Worm (Caenorhabditis elegans): ENCODE data around the gene F08D12.3.

Gene F08D12.3

DNA sequence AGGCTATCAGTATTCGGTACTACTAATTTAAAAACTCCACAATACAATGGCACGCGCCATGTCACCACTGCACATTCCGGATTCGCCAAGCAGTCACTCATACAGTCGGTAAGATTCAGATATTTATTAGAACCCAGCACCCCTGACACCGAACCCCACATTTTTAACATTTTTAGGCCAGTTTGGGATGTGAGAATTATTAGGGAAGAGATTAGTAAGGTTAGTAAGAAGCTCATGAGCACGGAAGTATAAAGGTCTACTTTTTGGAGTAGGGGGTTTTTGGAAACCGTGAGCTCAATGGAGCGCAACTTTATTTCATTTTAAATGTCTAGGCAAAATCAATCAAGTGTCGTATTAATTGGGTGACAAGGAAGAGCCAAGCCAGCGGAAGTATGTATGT is 21.4 kb upstream of the F08D12.3 start, which contains the start of gene F29A7.8:
Gene F29A7.8 (minus strand): TSS at position 101 of the 400 bp plus-strand sequence.
- TF ChIP-seq ets-7 (tag; optimal IDR thresholded peaks at IDR 0.05) (no peak), aly-1 (tag; optimal IDR thresholded peaks at IDR 0.05) (no peak), sea-1 (GFP tag; conservative IDR thresholded peaks at IDR 0.05) (no peak), tbx-37 (GFP tag; conservative IDR thresholded peaks at IDR 0.05) (no peak), scrt-1 (GFP tag; IDR thresholded peaks at IDR 0.05) (no peak), tbx-11 (GFP tag; IDR thresholded peaks at IDR 0.05) (no peak), ama-1 (optimal IDR thresholded peaks at IDR 0.05) (no peak), hmg-4 (GFP tag; optimal IDR thresholded peaks at IDR 0.05) (no peak), hnd-1 (tag; optimal IDR thresholded peaks at IDR 0.05) (no peak), F13C5.2 (tag; optimal IDR thresholded peaks at IDR 0.05) (no peak), tra-4 (tag; optimal IDR thresholded peaks at IDR 0.05) (no peak), hmbx-1 (tag; optimal IDR thresholded peaks at IDR 0.05) (no peak), flt-1 (GFP tag; IDR thresholded peaks at IDR 0.05) (no peak), B0310.2 (tag; optimal IDR thresholded peaks at IDR 0.05) (no peak), ceh-13 (GFP tag; optimal IDR thresholded peaks at IDR 0.05) (no peak), pes-1 (GFP tag; IDR thresholded peaks at IDR 0.05) (no peak), ceh-36 (tag; optimal IDR thresholded peaks at IDR 0.05) (no peak)

DNA sequence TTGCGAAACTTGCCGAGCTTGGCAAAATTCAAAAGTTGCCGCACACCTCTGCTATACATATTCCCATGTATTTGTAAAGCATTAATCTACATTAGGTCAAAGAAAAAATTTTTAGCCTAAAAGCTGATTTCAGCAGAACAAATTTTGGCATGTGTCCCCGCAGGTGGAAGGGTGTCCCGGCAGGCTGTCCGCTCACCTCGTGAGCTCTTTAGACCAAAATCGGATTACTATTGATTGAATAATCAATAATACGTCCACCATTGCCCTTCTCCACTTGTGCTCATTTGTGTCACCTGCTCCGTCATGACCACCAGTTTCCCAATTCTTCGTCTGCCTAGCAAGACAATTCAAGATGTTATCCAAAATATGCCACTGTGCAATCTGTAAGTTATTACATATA is 20.9 kb upstream of the F08D12.3 start, which contains the start of gene fbxb-107:
Gene fbxb-107 (plus strand): TSS at position 297 of the 400 bp plus-strand sequence.
- no peak for TF ChIP-seq pes-1 (GFP tag; IDR thresholded peaks at IDR 0.05)
- no peak for TF ChIP-seq ceh-36 (tag; optimal IDR thresholded peaks at IDR 0.05)
- no peak for TF ChIP-seq scrt-1 (GFP tag; IDR thresholded peaks at IDR 0.05)
- TF ChIP-seq ama-1 (optimal IDR thresholded peaks at IDR 0.05) = no peak
- TF ChIP-seq tra-4 (tag; optimal IDR thresholded peaks at IDR 0.05) = no peak
- TF ChIP-seq ets-7 (tag; optimal IDR thresholded peaks at IDR 0.05) = no peak
- no peak for TF ChIP-seq B0310.2 (tag; optimal IDR thresholded peaks at IDR 0.05)
- TF ChIP-seq sea-1 (GFP tag; conservative IDR thresholded peaks at IDR 0.05) = no peak; the same call in 1 of the 2 replicates
- TF ChIP-seq flt-1 (GFP tag; IDR thresholded peaks at IDR 0.05) = no peak

DNA sequence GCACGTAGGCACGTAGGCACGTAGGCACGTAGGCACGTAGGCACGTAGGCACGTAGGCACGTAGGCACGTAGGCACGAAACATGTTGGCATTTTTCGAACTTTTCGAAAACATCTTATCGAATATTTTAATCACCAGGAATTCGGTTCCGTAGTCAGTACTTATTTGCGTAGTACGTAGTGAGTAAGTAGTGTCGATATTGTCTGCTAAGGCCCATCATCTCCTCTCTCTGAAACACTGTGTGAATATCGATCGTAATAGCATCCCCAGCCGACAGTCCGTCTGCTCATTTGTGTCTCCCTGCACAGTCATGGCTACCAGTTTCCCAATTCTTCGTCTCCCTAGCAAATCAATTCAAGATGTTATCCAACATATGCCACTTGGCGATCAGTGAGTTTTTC is 17.2 kb upstream of the F08D12.3 start, which contains the start of gene fbxb-106:
Gene fbxb-106 (plus strand): TSS at position 301 of the 400 bp plus-strand sequence.
- TF ChIP-seq tbx-11 (GFP tag; IDR thresholded peaks at IDR 0.05) = no peak
- TF ChIP-seq hmbx-1 (tag; optimal IDR thresholded peaks at IDR 0.05) = no peak
- no peak for TF ChIP-seq tra-4 (tag; optimal IDR thresholded peaks at IDR 0.05)
- TF ChIP-seq hnd-1 (tag; optimal IDR thresholded peaks at IDR 0.05) = no peak
- no peak for TF ChIP-seq aly-1 (tag; optimal IDR thresholded peaks at IDR 0.05)
- TF ChIP-seq scrt-1 (GFP tag; IDR thresholded peaks at IDR 0.05) = no peak
- no peak for TF ChIP-seq ama-1 (optimal IDR thresholded peaks at IDR 0.05)
- no peak for TF ChIP-seq ets-7 (tag; optimal IDR thresholded peaks at IDR 0.05)
- TF ChIP-seq pes-1 (GFP tag; IDR thresholded peaks at IDR 0.05) = no peak
- TF ChIP-seq F13C5.2 (tag; optimal IDR thresholded peaks at IDR 0.05) = no peak
- no peak for TF ChIP-seq sea-1 (GFP tag; conservative IDR thresholded peaks at IDR 0.05)
- no peak for TF ChIP-seq tbx-37 (GFP tag; conservative IDR thresholded peaks at IDR 0.05)

DNA sequence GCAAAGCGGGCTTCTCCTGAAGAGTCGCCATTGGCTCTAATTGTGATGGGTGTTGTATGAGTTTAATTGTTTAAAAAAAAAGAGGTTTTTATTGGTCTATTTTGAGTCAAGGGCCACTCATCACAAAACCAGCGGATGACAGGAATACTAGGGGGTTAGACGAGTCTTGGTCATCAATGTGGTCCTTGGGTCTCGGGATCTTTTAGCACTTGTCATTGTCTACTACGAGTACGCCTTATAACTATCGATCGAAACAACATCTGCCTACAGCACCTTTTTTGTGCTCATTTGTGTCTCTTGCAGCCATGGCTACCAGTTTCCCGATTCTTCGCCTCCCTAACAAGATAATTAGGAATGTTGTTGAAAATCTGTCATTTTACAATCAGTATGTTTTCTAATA is 14.7 kb upstream of the F08D12.3 start, which contains the start of gene fbxb-108:
Gene fbxb-108 (plus strand): TSS at position 301 of the 400 bp plus-strand sequence.
- TF ChIP-seq tbx-11 (GFP tag; IDR thresholded peaks at IDR 0.05) (no peak), ceh-36 (tag; optimal IDR thresholded peaks at IDR 0.05) (no peak), tra-4 (tag; optimal IDR thresholded peaks at IDR 0.05) (no peak), ceh-13 (GFP tag; optimal IDR thresholded peaks at IDR 0.05) (no peak), scrt-1 (GFP tag; IDR thresholded peaks at IDR 0.05) (no peak), sea-1 (GFP tag; conservative IDR thresholded peaks at IDR 0.05) (no peak), hmbx-1 (tag; optimal IDR thresholded peaks at IDR 0.05) (no peak), flt-1 (GFP tag; IDR thresholded peaks at IDR 0.05) (no peak), hmg-4 (GFP tag; optimal IDR thresholded peaks at IDR 0.05) (no peak), aly-1 (tag; optimal IDR thresholded peaks at IDR 0.05) (no peak), ama-1 (optimal IDR thresholded peaks at IDR 0.05) (no peak), B0310.2 (tag; optimal IDR thresholded peaks at IDR 0.05) (no peak), ets-7 (tag; optimal IDR thresholded peaks at IDR 0.05) (no peak), pes-1 (GFP tag; IDR thresholded peaks at IDR 0.05) (no peak), F13C5.2 (tag; optimal IDR thresholded peaks at IDR 0.05) (no peak)

- TF ChIP-seq tbx-37 (GFP tag; conservative IDR thresholded peaks at IDR 0.05) (no peak), scrt-1 (GFP tag; IDR thresholded peaks at IDR 0.05) (no peak), ceh-13 (GFP tag; optimal IDR thresholded peaks at IDR 0.05) (no peak), pes-1 (GFP tag; IDR thresholded peaks at IDR 0.05) (no peak), hmg-4 (GFP tag; optimal IDR thresholded peaks at IDR 0.05) (no peak), ceh-36 (tag; optimal IDR thresholded peaks at IDR 0.05) (no peak), tra-4 (tag; optimal IDR thresholded peaks at IDR 0.05) (no peak), F13C5.2 (tag; optimal IDR thresholded peaks at IDR 0.05) (no peak), tbx-11 (GFP tag; IDR thresholded peaks at IDR 0.05) (no peak), hmbx-1 (tag; optimal IDR thresholded peaks at IDR 0.05) (no peak), aly-1 (tag; optimal IDR thresholded peaks at IDR 0.05) (no peak), sea-1 (GFP tag; conservative IDR thresholded peaks at IDR 0.05) (no peak), B0310.2 (tag; optimal IDR thresholded peaks at IDR 0.05) (no peak)
Observed at ce11 chrII:2766331-2766730, 13.0 kb upstream of the F08D12.3 start, which contains the start of gene F08D12.15. TSS of gene F08D12.15 (plus strand) at chrII:2766631.

ce11 chrII:2769021-2769420 is 10.3 kb upstream of the F08D12.3 start, which contains the start of gene F08D12.7:
TSS of gene F08D12.7 (minus strand) at chrII:2769121.
- no peak for TF ChIP-seq hmg-4 (GFP tag; optimal IDR thresholded peaks at IDR 0.05)
- no peak for TF ChIP-seq tbx-11 (GFP tag; IDR thresholded peaks at IDR 0.05)
- TF ChIP-seq ceh-36 (tag; optimal IDR thresholded peaks at IDR 0.05) = no peak
- no peak for TF ChIP-seq ceh-13 (GFP tag; optimal IDR thresholded peaks at IDR 0.05)
- no peak for TF ChIP-seq flt-1 (GFP tag; IDR thresholded peaks at IDR 0.05)
- no peak for TF ChIP-seq F13C5.2 (tag; optimal IDR thresholded peaks at IDR 0.05)
- TF ChIP-seq tbx-37 (GFP tag; conservative IDR thresholded peaks at IDR 0.05) = no peak
- TF ChIP-seq sea-1 (GFP tag; conservative IDR thresholded peaks at IDR 0.05) = no peak
- no peak for TF ChIP-seq hnd-1 (tag; optimal IDR thresholded peaks at IDR 0.05)

DNA sequence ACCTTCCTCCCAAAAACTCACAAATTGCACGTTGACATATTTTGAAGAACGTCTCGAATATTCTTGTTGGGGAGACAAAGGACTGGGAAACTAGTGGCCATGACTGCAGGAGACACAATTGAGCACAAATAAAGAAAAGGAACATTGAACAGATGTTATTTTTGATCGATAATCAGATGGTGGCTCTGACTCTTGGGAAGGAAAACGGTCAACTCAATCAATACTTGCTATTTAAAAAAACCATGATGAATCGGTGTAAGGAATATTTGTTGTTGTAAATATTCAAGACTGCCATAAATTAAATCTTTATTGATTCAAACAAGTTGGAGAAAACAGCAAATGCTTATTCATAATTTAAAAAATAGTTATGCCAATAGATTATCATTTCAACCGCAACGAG is 8.6 kb upstream of the F08D12.3 start, which contains the start of gene fbxb-105:
Gene fbxb-105 (minus strand): TSS at position 101 of the 400 bp plus-strand sequence.
- TF ChIP-seq hnd-1 (tag; optimal IDR thresholded peaks at IDR 0.05) (no peak), sea-1 (GFP tag; conservative IDR thresholded peaks at IDR 0.05) (no peak), aly-1 (tag; optimal IDR thresholded peaks at IDR 0.05) (no peak), tbx-11 (GFP tag; IDR thresholded peaks at IDR 0.05) (no peak), scrt-1 (GFP tag; IDR thresholded peaks at IDR 0.05) (no peak)
